Worm (Caenorhabditis elegans) whole organism, young adult: ENCODE results near the gene F57C7.4.

ENCODE experiments used
- B0019.2 ChIP-seq: fragments of 200-800 bp; sonication (Bioruptor generic); conservative IDR thresholded peaks from 2 replicates; pipeline ENCODE4 v1.3.6; 2022; ENCODE audit warnings: missing genetic modification reagents, missing genetic modification characterization, missing compliant biosample characterization
- B0261.1 ChIP-seq: sonication (generic microtip); optimal IDR thresholded peaks from 2 replicates; lab custom pipeline; 2016; ENCODE audit warnings: mild to moderate bottlenecking, missing genetic modification characterization, moderate library complexity, missing compliant biosample characterization
- B0336.3 ChIP-seq: fragments of 200-800 bp; sonication (Bioruptor generic); IDR thresholded peaks from 2 replicates; pipeline ENCODE4 v1.3.6; 2022; ENCODE audit warnings: missing genetic modification characterization, missing compliant biosample characterization
- F33H1.4 ChIP-seq: fragments of 200-800 bp; sonication (Bioruptor generic); IDR thresholded peaks from 2 replicates; pipeline ENCODE4 v1.3.6; 2022; ENCODE audit warnings: missing genetic modification reagents, missing genetic modification characterization, missing compliant biosample characterization
- F39B2.1 ChIP-seq: fragments of 200-800 bp; sonication (Bioruptor generic); IDR thresholded peaks from 2 replicates; pipeline ENCODE4 v1.3.6; 2022; ENCODE audit warnings: missing genetic modification reagents, missing genetic modification characterization, missing compliant biosample characterization
- F57A8.1 ChIP-seq: fragments of 200-800 bp; sonication (Bioruptor generic); optimal IDR thresholded peaks from 2 replicates; lab custom pipeline; 2018; ENCODE audit warnings: mild to moderate bottlenecking, missing genetic modification characterization, moderate library complexity, missing compliant biosample characterization
- K12H6.12 ChIP-seq: fragments of 200-800 bp; sonication (Bioruptor generic); optimal IDR thresholded peaks from 2 replicates; lab custom pipeline; 2018; ENCODE audit warnings: mild to moderate bottlenecking, missing genetic modification characterization, missing compliant biosample characterization
- Y56A3A.18 ChIP-seq: fragments of 200-800 bp; sonication (Bioruptor generic); IDR thresholded peaks from 2 replicates; pipeline ENCODE4 v1.3.6; 2022; ENCODE audit warnings: missing genetic modification reagents, missing genetic modification characterization, missing compliant biosample characterization
- Y79H2A.3 ChIP-seq: fragments of 200-800 bp; sonication (Bioruptor generic); conservative IDR thresholded peaks from 2 replicates; pipeline ENCODE4 v1.3.6; 2022; ENCODE audit warnings: missing genetic modification reagents, missing genetic modification characterization, missing compliant biosample characterization
- akir-1 ChIP-seq: fragments of 200-800 bp; sonication (Bioruptor generic); optimal IDR thresholded peaks from 2 replicates; lab custom pipeline; 2018; ENCODE audit warnings: mild to moderate bottlenecking, missing genetic modification characterization, moderate library complexity, missing compliant biosample characterization
- aptf-2 ChIP-seq: fragments of 200-800 bp; sonication (Bioruptor generic); conservative IDR thresholded peaks from 2 replicates; pipeline ENCODE4 v1.3.6; 2022; ENCODE audit warnings: missing genetic modification reagents, missing genetic modification characterization, missing compliant biosample characterization
- atf-7 ChIP-seq: sonication (generic microtip); optimal IDR thresholded peaks from 2 replicates; lab custom pipeline; 2017; ENCODE audit warnings: mild to moderate bottlenecking, missing genetic modification characterization, missing compliant biosample characterization
- athp-1 ChIP-seq: sonication (generic microtip); optimal IDR thresholded peaks from 2 replicates; lab custom pipeline; 2017; ENCODE audit warnings: mild to moderate bottlenecking, missing genetic modification characterization, missing compliant biosample characterization
- attf-3 ChIP-seq: fragments of 200-800 bp; sonication (Bioruptor generic); conservative IDR thresholded peaks from 2 replicates; pipeline ENCODE4 v1.3.6; 2022; ENCODE audit warnings: missing genetic modification reagents, missing genetic modification characterization, missing compliant biosample characterization
- ccch-3 ChIP-seq: fragments of 200-800 bp; sonication (Bioruptor generic); optimal IDR thresholded peaks from 2 replicates; lab custom pipeline; 2018; ENCODE audit warnings: mild to moderate bottlenecking, missing genetic modification characterization, missing compliant biosample characterization
- cebp-1 ChIP-seq, 2 experiments: fragments of 200-800 bp in 1 of 2; sonication (Bioruptor generic) in 1 of 2; sonication (generic microtip) in 1 of 2; IDR thresholded peaks in 1 of 2; optimal IDR thresholded peaks in 1 of 2; 2 replicates each; pipeline versions ENCODE4 v1.3.6 to Lab custom; 2017 to 2022; ENCODE audit warnings: missing compliant biosample characterization in 2 of 2, missing genetic modification characterization in 2 of 2, mild to moderate bottlenecking in 1 of 2, missing genetic modification reagents in 1 of 2, moderate library complexity in 1 of 2
- ceh-27 ChIP-seq: fragments of 200-800 bp; sonication (Bioruptor generic); optimal IDR thresholded peaks from 2 replicates; lab custom pipeline; 2018; ENCODE audit warnings: mild to moderate bottlenecking, missing genetic modification characterization, moderate library complexity, missing compliant biosample characterization
- ceh-58 ChIP-seq: fragments of 200-800 bp; sonication (Bioruptor generic); IDR thresholded peaks from 2 replicates; pipeline ENCODE4 v1.3.6; 2022; ENCODE audit warnings: missing genetic modification characterization, missing compliant biosample characterization
- dpff-1 ChIP-seq: sonication (generic microtip); optimal IDR thresholded peaks from 2 replicates; lab custom pipeline; 2017; ENCODE audit warnings: mild to moderate bottlenecking, missing genetic modification characterization, missing compliant biosample characterization
- egl-18 ChIP-seq: fragments of 200-800 bp; sonication (Bioruptor generic); IDR thresholded peaks from 2 replicates; pipeline ENCODE4 v1.3.6; 2022; ENCODE audit warnings: missing genetic modification reagents, missing genetic modification characterization, missing compliant biosample characterization
- ekl-4 ChIP-seq: fragments of 200-800 bp; sonication (Bioruptor generic); IDR thresholded peaks from 2 replicates; pipeline ENCODE4 v1.3.6; 2022; ENCODE audit warnings: missing genetic modification reagents, missing genetic modification characterization, missing compliant biosample characterization
- hrde-1 ChIP-seq: sonication (generic microtip); optimal IDR thresholded peaks from 2 replicates; lab custom pipeline; 2016; ENCODE audit warnings: missing genetic modification characterization, mild to moderate bottlenecking, missing compliant biosample characterization, moderate library complexity, missing genotype, missing genetic modification reagents, borderline replicate concordance
- lin-35 ChIP-seq, 3 experiments: fragments of 150-350 bp in 2 of 3; sonication (generic microtip) in 1 of 3; optimal IDR thresholded peaks; 2 replicates each; lab custom pipeline; 2014 to 2018; ENCODE audit warnings: missing biosample characterization in 3 of 3, missing genetic modification characterization in 3 of 3, missing genetic modification reagents in 3 of 3
- lin-54 ChIP-seq: fragments of 200-800 bp; sonication (Bioruptor generic); optimal IDR thresholded peaks from 2 replicates; lab custom pipeline; 2018; ENCODE audit warnings: mild to moderate bottlenecking, missing genetic modification characterization, missing compliant biosample characterization
- lsl-1 ChIP-seq: fragments of 200-800 bp; sonication (Bioruptor generic); optimal IDR thresholded peaks from 2 replicates; lab custom pipeline; 2018; ENCODE audit warnings: mild to moderate bottlenecking, missing genetic modification characterization, moderate library complexity, missing compliant biosample characterization
- nhr-120 ChIP-seq: fragments of 200-800 bp; sonication (Bioruptor generic); IDR thresholded peaks from 2 replicates; pipeline ENCODE4 v1.3.6; 2022; ENCODE audit warnings: missing genetic modification characterization, missing compliant biosample characterization
- nhr-90 ChIP-seq: sonication (generic microtip); optimal IDR thresholded peaks from 2 replicates; lab custom pipeline; 2016; ENCODE audit warnings: missing genotype, mild to moderate bottlenecking, missing genetic modification characterization, missing compliant biosample characterization
- snpc-1.1 ChIP-seq: sonication (generic microtip); optimal IDR thresholded peaks from 2 replicates; lab custom pipeline; 2017; ENCODE audit warnings: missing genetic modification characterization, mild to moderate bottlenecking, missing compliant biosample characterization, antibody characterized with exemption, moderate library complexity, missing genotype, missing genetic modification reagents; ENCODE audit not compliant: insufficient read depth
- snpc-1.3 ChIP-seq: sonication (generic microtip); optimal IDR thresholded peaks from 2 replicates; lab custom pipeline; 2017; ENCODE audit warnings: missing genetic modification characterization, mild to moderate bottlenecking, missing compliant biosample characterization, antibody characterized with exemption, moderate library complexity, missing genotype, missing genetic modification reagents; ENCODE audit not compliant: insufficient read depth
- snpc-4 ChIP-seq, 5 experiments: fragments of 150-350 bp in 1 of 5; sonication (generic microtip) in 4 of 5; optimal IDR thresholded peaks; 2 replicates each; lab custom pipeline; 2014 to 2018; ENCODE audit warnings: missing genetic modification characterization in 5 of 5, missing biosample characterization in 3 of 5, antibody characterized with exemption in 2 of 5, mild to moderate bottlenecking in 2 of 5, missing compliant biosample characterization in 2 of 5, missing genotype in 2 of 5, moderate library complexity in 2 of 5, missing genetic modification reagents in 1 of 5
- somi-1 ChIP-seq: fragments of 200-800 bp; sonication (Bioruptor generic); optimal IDR thresholded peaks from 2 replicates; lab custom pipeline; 2018; ENCODE audit warnings: mild to moderate bottlenecking, missing genetic modification characterization, missing compliant biosample characterization
- unc-130 ChIP-seq: sonication (generic microtip); optimal IDR thresholded peaks from 2 replicates; lab custom pipeline; 2016; ENCODE audit warnings: missing genetic modification reagents, missing genetic modification characterization, missing compliant biosample characterization
- zim-3 ChIP-seq: sonication (generic microtip); optimal IDR thresholded peaks from 2 replicates; lab custom pipeline; 2017; ENCODE audit warnings: mild to moderate bottlenecking, missing genetic modification characterization, moderate library complexity, missing compliant biosample characterization
- ztf-26 ChIP-seq: sonication (generic microtip); optimal IDR thresholded peaks from 2 replicates; lab custom pipeline; 2017; ENCODE audit warnings: missing genetic modification characterization, missing compliant biosample characterization
- ztf-28 ChIP-seq: fragments of 200-800 bp; sonication (Bioruptor generic); IDR thresholded peaks from 2 replicates; pipeline ENCODE4 v1.3.6; 2022; ENCODE audit warnings: missing genetic modification reagents, missing genetic modification characterization, missing compliant biosample characterization
- ztf-6 ChIP-seq: fragments of 200-800 bp; sonication (Bioruptor generic); IDR thresholded peaks from 2 replicates; pipeline ENCODE4 v1.3.6; 2022; ENCODE audit warnings: missing genetic modification reagents, missing genetic modification characterization, missing compliant biosample characterization

The F57C7.4 gene

DNA sequence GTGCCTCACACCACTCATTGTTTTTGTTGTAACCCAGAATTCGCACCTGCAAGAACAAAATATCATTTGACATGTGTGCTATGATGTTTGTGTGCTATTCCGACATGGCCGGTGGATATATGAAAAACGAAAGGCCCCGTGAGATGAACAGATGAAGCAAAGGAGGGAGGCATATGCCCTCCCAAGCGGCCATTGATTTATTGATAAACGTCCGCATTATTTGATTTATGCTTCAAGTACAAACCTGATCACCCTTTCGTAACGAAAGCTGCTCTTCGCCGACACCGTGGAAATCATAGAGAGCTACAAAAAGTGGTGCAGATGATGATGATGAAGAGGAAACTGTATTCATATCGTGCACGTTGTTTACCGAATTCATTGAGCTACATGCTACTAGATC lies 23.0 kb upstream of the F57C7.4 start:
- no peak for TF ChIP-seq unc-130 (GFP tag; lab: Kevin White, UChicago)
- TF ChIP-seq nhr-90 (tag; lab: Kevin White, UChicago), result no peak
- no peak for TF ChIP-seq lin-54
- no peak for TF ChIP-seq aptf-2
- TF ChIP-seq atf-7 (tag; lab: Kevin White, UChicago), result no peak
- TF ChIP-seq ceh-27 (GFP tag; lab: Kevin White, UChicago), result no peak
- no peak for TF ChIP-seq F39B2.1 (GFP tag; lab: Robert Waterston, UW)
- no peak for TF ChIP-seq ekl-4 (GFP tag; lab: Robert Waterston, UW)
- TF ChIP-seq athp-1 (tag; lab: Kevin White, UChicago), result no peak
- no peak for TF ChIP-seq lsl-1 (GFP tag; lab: Kevin White, UChicago)
- no peak for TF ChIP-seq akir-1
- TF ChIP-seq B0336.3 (GFP tag; lab: Robert Waterston, UW), result no peak
- TF ChIP-seq K12H6.12 (tag; lab: Kevin White, UChicago), result no peak
- TF ChIP-seq F57A8.1 (GFP tag; lab: Kevin White, UChicago), result no peak
- TF ChIP-seq snpc-4 (GFP tag; optimal IDR thresholded peaks at IDR 0.05; lab: Kevin White, UChicago), result no peak
- TF ChIP-seq snpc-4 (tag; optimal IDR thresholded peaks at IDR 0.05; lab: Kevin White, UChicago), result no peak
- no peak for TF ChIP-seq B0019.2 (GFP tag; lab: Robert Waterston, UW)
- no peak for TF ChIP-seq snpc-1.1 (tag; lab: Kevin White, UChicago)
- TF ChIP-seq snpc-1.3 (tag; lab: Kevin White, UChicago), result no peak
- no peak for TF ChIP-seq ccch-3
- no peak for TF ChIP-seq dpff-1 (tag; lab: Kevin White, UChicago)

DNA sequence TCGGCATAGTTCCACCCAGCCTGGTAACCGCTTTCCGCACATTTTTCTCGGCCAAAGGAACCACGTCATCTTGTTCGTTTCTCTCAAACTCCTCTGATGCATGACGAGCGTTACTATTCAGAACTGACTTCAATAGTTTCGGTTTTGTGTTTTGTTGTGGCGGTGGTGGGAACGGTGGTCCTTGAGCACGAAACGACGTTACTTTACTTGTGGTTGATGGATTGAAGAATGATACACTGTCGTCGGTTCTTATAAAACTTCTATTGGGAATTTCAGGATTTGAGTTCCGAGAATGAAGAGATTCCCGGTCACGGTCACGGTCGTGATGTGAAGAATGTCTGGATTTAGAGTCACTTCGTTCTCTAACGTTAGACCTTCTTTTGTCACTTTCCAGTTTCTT lies 20.5 kb upstream of the F57C7.4 start:
- TF ChIP-seq ztf-26 (no peak), lin-35 (GFP tag; optimal IDR thresholded peaks at IDR 0.05; lab: Kevin White, UChicago) (no peak), athp-1 (tag; lab: Kevin White, UChicago) (no peak), F33H1.4 (GFP tag; lab: Robert Waterston, UW) (no peak), zim-3 (no peak), nhr-120 (GFP tag; lab: Robert Waterston, UW) (no peak), akir-1 (no peak), dpff-1 (tag; lab: Kevin White, UChicago) (no peak), ztf-6 (GFP tag; lab: Robert Waterston, UW) (no peak), ceh-27 (GFP tag; lab: Kevin White, UChicago) (no peak), somi-1 (GFP tag; lab: Kevin White, UChicago) (no peak), hrde-1 (no peak), Y79H2A.3 (no peak), egl-18 (GFP tag; lab: Robert Waterston, UW) (no peak), Y56A3A.18 (no peak), ztf-28 (GFP tag; lab: Robert Waterston, UW) (no peak), attf-3 (GFP tag; lab: Robert Waterston, UW) (no peak), B0261.1 (tag; lab: Kevin White, UChicago) (no peak), cebp-1 (GFP tag; IDR thresholded peaks at IDR 0.05; lab: Robert Waterston, UW) (no peak), cebp-1 (tag; optimal IDR thresholded peaks at IDR 0.05; lab: Kevin White, UChicago) (no peak), ceh-58 (GFP tag; lab: Robert Waterston, UW) (no peak)
- TF ChIP-seq, all 124 proteins: peak for 0
